Fruit fly (Drosophila melanogaster) whole organism, adult: ENCODE results near the gene CG2162.

Experiments used
- CG11617 ChIP-seq: fragments of 200-800 bp; sonication (Bioruptor generic); optimal IDR thresholded peaks from 2 replicates; lab custom pipeline; 2017; ENCODE audit warnings: mild to moderate bottlenecking, missing biosample characterization, missing genetic modification reagents, missing genetic modification characterization
- CG14711 ChIP-seq: fragments of 200-800 bp; sonication (Bioruptor generic); optimal IDR thresholded peaks from 2 replicates; lab custom pipeline; 2018; ENCODE audit warnings: missing biosample characterization, mild to moderate bottlenecking, missing genetic modification characterization, moderate library complexity
- CG7045 ChIP-seq: fragments of 200-800 bp; sonication (Bioruptor generic); optimal IDR thresholded peaks from 2 replicates; lab custom pipeline; 2017; ENCODE audit warnings: missing biosample characterization, mild to moderate bottlenecking, missing genetic modification characterization
- Clk ChIP-seq: fragments of 200-800 bp; sonication (Bioruptor generic); optimal IDR thresholded peaks from 2 replicates; lab custom pipeline; 2017; ENCODE audit warnings: missing biosample characterization, missing genetic modification characterization
- Hr96 ChIP-seq: fragments of 200-800 bp; sonication (Bioruptor generic); optimal IDR thresholded peaks from 2 replicates; lab custom pipeline; 2016; ENCODE audit warnings: missing biosample characterization, missing genetic modification characterization

DNA sequence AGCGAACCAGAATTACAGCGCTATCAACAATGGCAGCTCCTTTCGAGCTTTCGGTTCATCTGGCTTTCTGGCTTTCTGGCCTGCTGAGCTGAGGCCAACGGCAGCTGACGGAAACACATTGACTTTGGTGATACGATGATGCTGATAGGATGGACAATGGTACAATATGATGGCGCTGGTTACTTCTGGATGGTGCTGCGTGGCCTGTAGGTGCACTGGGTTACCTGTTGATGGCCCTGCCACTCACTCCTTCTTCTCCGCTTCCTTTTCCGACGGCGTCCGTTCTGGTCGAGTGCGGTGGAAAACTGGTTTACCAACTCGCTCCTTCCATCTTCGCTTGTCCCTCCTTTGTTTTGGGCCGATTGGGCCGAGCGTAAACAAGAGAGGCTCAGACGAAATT, 39.8 kb downstream of the CG2162 start:
- no peak for TF ChIP-seq Clk (GFP tag; lab: Kevin White, UChicago)
- TF ChIP-seq CG11617 (GFP tag; lab: Kevin White, UChicago), result no peak
- TF ChIP-seq CG14711, result no peak
- TF ChIP-seq CG7045 (GFP tag; lab: Kevin White, UChicago), result no peak
- no peak for TF ChIP-seq Hr96 (GFP tag; lab: Kevin White, UChicago)
